Worm (Caenorhabditis elegans) whole organism, mixed stage, embryonic: Measurements from ENCODE around the gene chk-2.

Source experiments
- ces-1 ChIP-seq: fragments of 150-350 bp; optimal IDR thresholded peaks from 2 replicates; lab custom pipeline; 2014; ENCODE audit warnings: missing biosample characterization, missing genetic modification reagents, missing genetic modification characterization
- elt-3 ChIP-seq: fragments of 150-350 bp; optimal IDR thresholded peaks from 2 replicates; lab custom pipeline; 2014; ENCODE audit warnings: missing biosample characterization, missing genetic modification characterization
- lin-13 ChIP-seq: fragments of 150-350 bp; optimal IDR thresholded peaks from 2 replicates; lab custom pipeline; 2014; ENCODE audit warnings: missing biosample characterization, missing genetic modification characterization
- mab-5 ChIP-seq: fragments of 150-350 bp; optimal IDR thresholded peaks from 2 replicates; lab custom pipeline; 2014; ENCODE audit warnings: missing biosample characterization, missing genetic modification characterization
- mep-1 ChIP-seq: fragments of 150-350 bp; optimal IDR thresholded peaks from 2 replicates; lab custom pipeline; 2017; ENCODE audit warnings: missing biosample characterization, missing genetic modification reagents, missing genetic modification characterization, inconsistent platforms
- nhr-237 ChIP-seq: fragments of 150-350 bp; optimal IDR thresholded peaks from 2 replicates; lab custom pipeline; 2014; ENCODE audit warnings: missing biosample characterization, missing genetic modification characterization
- nhr-28 ChIP-seq: fragments of 150-350 bp; optimal IDR thresholded peaks from 2 replicates; lab custom pipeline; 2014; ENCODE audit warnings: missing biosample characterization, missing genetic modification characterization
- pha-4 ChIP-seq: fragments of 150-350 bp; optimal IDR thresholded peaks from 2 replicates; lab custom pipeline; 2018; ENCODE audit warnings: missing biosample characterization, missing genetic modification reagents, missing genetic modification characterization
- snpc-4 ChIP-seq: fragments of 150-350 bp; optimal IDR thresholded peaks from 2 replicates; lab custom pipeline; 2014; ENCODE audit warnings: missing biosample characterization, missing genetic modification characterization
- unc-39 ChIP-seq: fragments of 150-350 bp; optimal IDR thresholded peaks from 2 replicates; lab custom pipeline; 2014; ENCODE audit warnings: missing biosample characterization, missing genetic modification characterization
- unc-62 ChIP-seq: fragments of 150-350 bp; optimal IDR thresholded peaks from 2 replicates; lab custom pipeline; 2014; ENCODE audit warnings: missing biosample characterization, missing genetic modification reagents, missing genetic modification characterization
- zip-8 ChIP-seq: fragments of 150-350 bp; optimal IDR thresholded peaks from 2 replicates; lab custom pipeline; 2014; ENCODE audit warnings: missing biosample characterization, missing genetic modification characterization
- ztf-11 ChIP-seq: fragments of 150-350 bp; optimal IDR thresholded peaks from 2 replicates; lab custom pipeline; 2014; ENCODE audit warnings: missing biosample characterization, missing genetic modification characterization

- no peak for TF ChIP-seq unc-62 (GFP tag; lab: Kevin White, UChicago)
- TF ChIP-seq lin-13 (tag; lab: Kevin White, UChicago) = no peak
- TF ChIP-seq unc-39 (tag; lab: Kevin White, UChicago) = no peak
- no peak for TF ChIP-seq zip-8 (tag; lab: Kevin White, UChicago)
- TF ChIP-seq mab-5 (tag; lab: Kevin White, UChicago) = no peak
- TF ChIP-seq pha-4 = no peak
- TF ChIP-seq nhr-28 (tag; lab: Kevin White, UChicago) = no peak
- TF ChIP-seq ces-1 (GFP tag; lab: Kevin White, UChicago) = no peak
- no peak for TF ChIP-seq mep-1
- TF ChIP-seq nhr-237 (tag; lab: Kevin White, UChicago) = no peak
- TF ChIP-seq snpc-4 (tag; lab: Kevin White, UChicago) = no peak
- TF ChIP-seq ztf-11 (tag; lab: Kevin White, UChicago) = no peak
- TF ChIP-seq elt-3 (tag; lab: Kevin White, UChicago) = no peak
Measured at ce11 chrV:19946529-19946928, 30.7 kb upstream of the chk-2 start, which contains the start of gene dhs-24.
